Fruit fly (Drosophila melanogaster) whole organism, embryonic: ENCODE results near the gene CG6938.

ENCODE experiments used
- Adf1 ChIP-seq: fragments of 200-800 bp; sonication (Bioruptor generic); IDR thresholded peaks from 2 replicates; pipeline ENCODE4 v1.3.6; 2022; ENCODE audit warnings: missing biosample characterization, missing genetic modification characterization
- Aef1 ChIP-seq: fragments of 200-800 bp; sonication (Bioruptor generic); IDR thresholded peaks from 3 replicates; pipeline ENCODE4 v1.3.6; 2022; ENCODE audit warnings: missing biosample characterization, missing genetic modification characterization
- CG10209 ChIP-seq: fragments of 200-800 bp; sonication (Bioruptor generic); optimal IDR thresholded peaks from 3 replicates; lab custom pipeline; 2017; ENCODE audit warnings: missing biosample characterization, mild to moderate bottlenecking, missing genetic modification characterization, missing genetic modification reagents
- CG11723 ChIP-seq: fragments of 200-800 bp; sonication (Bioruptor generic); optimal IDR thresholded peaks from 2 replicates; lab custom pipeline; 2017; ENCODE audit warnings: missing biosample characterization, mild to moderate bottlenecking, missing genetic modification characterization
- CG13287 ChIP-seq: fragments of 200-800 bp; sonication (Bioruptor generic); IDR thresholded peaks from 2 replicates; pipeline ENCODE4 v1.3.6; 2022; ENCODE audit warnings: missing biosample characterization, missing genetic modification characterization; ENCODE audit not compliant: partially characterized antibody
- CG14710 ChIP-seq: fragments of 200-800 bp; sonication (Bioruptor generic); optimal IDR thresholded peaks from 3 replicates; lab custom pipeline; 2019; ENCODE audit warnings: missing biosample characterization, mild to moderate bottlenecking, missing genetic modification characterization, moderate library complexity
- CG14860 ChIP-seq: fragments of 200-800 bp; sonication (Bioruptor generic); IDR thresholded peaks from 3 replicates; pipeline ENCODE4 v1.3.6; 2022; ENCODE audit warnings: missing biosample characterization, missing genetic modification characterization; ENCODE audit not compliant: partially characterized antibody
- CG16813 ChIP-seq: fragments of 200-800 bp; sonication (Bioruptor generic); IDR thresholded peaks from 3 replicates; pipeline ENCODE4 v1.3.6; 2022; ENCODE audit warnings: missing biosample characterization, missing genetic modification characterization; ENCODE audit not compliant: partially characterized antibody
- CG17612 ChIP-seq: fragments of 200-800 bp; sonication (Bioruptor generic); IDR thresholded peaks from 2 replicates; pipeline ENCODE4 v1.3.6; 2022; ENCODE audit warnings: missing biosample characterization, missing genetic modification characterization
- CG17829 ChIP-seq: fragments of 200-800 bp; optimal IDR thresholded peaks from 2 replicates; lab custom pipeline; 2019; ENCODE audit warnings: missing biosample characterization, mild to moderate bottlenecking, missing genetic modification characterization, moderate library complexity
- CG17912 ChIP-seq: fragments of 200-800 bp; sonication (Bioruptor generic); optimal IDR thresholded peaks from 2 replicates; lab custom pipeline; 2018; ENCODE audit warnings: missing biosample characterization, mild to moderate bottlenecking, missing genetic modification characterization
- CG18764 ChIP-seq: fragments of 200-800 bp; sonication (Bioruptor generic); optimal IDR thresholded peaks from 3 replicates; lab custom pipeline; 2016; ENCODE audit warnings: missing biosample characterization, missing genetic modification characterization
- CG30020 ChIP-seq: fragments of 200-800 bp; optimal IDR thresholded peaks from 2 replicates; lab custom pipeline; 2019; ENCODE audit warnings: missing biosample characterization, mild to moderate bottlenecking, missing genetic modification characterization, moderate library complexity
- CG32772 ChIP-seq: fragments of 200-800 bp; sonication (Bioruptor generic); IDR thresholded peaks from 2 replicates; pipeline ENCODE4 v1.3.6; 2022; ENCODE audit warnings: missing biosample characterization, missing genetic modification characterization
- CG4282 ChIP-seq: fragments of 200-800 bp; sonication (Bioruptor generic); optimal IDR thresholded peaks from 2 replicates; lab custom pipeline; 2016; ENCODE audit warnings: missing biosample characterization, missing genetic modification characterization
- CG4617 ChIP-seq: fragments of 200-800 bp; sonication (Bioruptor generic); optimal IDR thresholded peaks from 3 replicates; lab custom pipeline; 2016; ENCODE audit warnings: missing biosample characterization, missing genetic modification characterization, borderline replicate concordance
- CG6272 ChIP-seq: fragments of 200-800 bp; sonication (Bioruptor generic); IDR thresholded peaks from 2 replicates; pipeline ENCODE4 v1.3.6; 2022; ENCODE audit warnings: missing biosample characterization, missing genetic modification characterization
- CG6689 ChIP-seq: fragments of 200-800 bp; sonication (Bioruptor generic); IDR thresholded peaks from 2 replicates; pipeline ENCODE4 v1.3.6; 2022; ENCODE audit warnings: missing biosample characterization, missing genetic modification characterization
- CG6813 ChIP-seq: fragments of 200-800 bp; sonication (Bioruptor generic); optimal IDR thresholded peaks from 2 replicates; lab custom pipeline; 2017; ENCODE audit warnings: missing biosample characterization, missing genetic modification characterization, mild to moderate bottlenecking, moderate library complexity, missing genetic modification reagents
- CG7271 ChIP-seq: fragments of 200-800 bp; sonication (Bioruptor generic); optimal IDR thresholded peaks from 2 replicates; lab custom pipeline; 2018; ENCODE audit warnings: missing biosample characterization, mild to moderate bottlenecking, missing genetic modification characterization, moderate library complexity
- CG7786 ChIP-seq: fragments of 200-800 bp; sonication (Bioruptor generic); optimal IDR thresholded peaks from 2 replicates; lab custom pipeline; 2016; ENCODE audit warnings: missing biosample characterization, missing genetic modification characterization
- CG7928 ChIP-seq: fragments of 200-800 bp; sonication (Bioruptor generic); optimal IDR thresholded peaks from 2 replicates; lab custom pipeline; 2017; ENCODE audit warnings: missing biosample characterization, mild to moderate bottlenecking, missing genetic modification characterization
- CG8924 ChIP-seq: fragments of 200-800 bp; optimal IDR thresholded peaks from 3 replicates; lab custom pipeline; 2019; ENCODE audit warnings: missing biosample characterization, mild to moderate bottlenecking, missing genetic modification characterization, moderate library complexity
- CG9727 ChIP-seq: fragments of 200-800 bp; sonication (Bioruptor generic); optimal IDR thresholded peaks from 3 replicates; lab custom pipeline; 2017; ENCODE audit warnings: missing biosample characterization, mild to moderate bottlenecking, missing genetic modification characterization
- CTCF ChIP-seq: fragments of 200-800 bp; sonication (Bioruptor generic); optimal IDR thresholded peaks from 2 replicates; lab custom pipeline; 2017; ENCODE audit warnings: missing biosample characterization, mild to moderate bottlenecking, missing genetic modification characterization, moderate library complexity
- Dbx ChIP-seq: fragments of 200-800 bp; sonication (Bioruptor generic); IDR thresholded peaks from 3 replicates; pipeline ENCODE4 v1.3.6; 2022; ENCODE audit warnings: missing biosample characterization, missing genetic modification characterization
- Dref ChIP-seq: fragments of 200-800 bp; sonication (Bioruptor generic); IDR thresholded peaks from 2 replicates; pipeline ENCODE4 v1.3.6; 2022; ENCODE audit warnings: missing biosample characterization, missing genetic modification characterization
- Ets97D ChIP-seq: fragments of 200-800 bp; sonication (Bioruptor generic); optimal IDR thresholded peaks from 3 replicates; lab custom pipeline; 2016; ENCODE audit warnings: missing biosample characterization, missing genetic modification characterization
- Gsc ChIP-seq: fragments of 200-800 bp; sonication (Bioruptor generic); IDR thresholded peaks from 2 replicates; pipeline ENCODE4 v1.3.6; 2022; ENCODE audit warnings: missing biosample characterization, missing genetic modification characterization
- HLH3B ChIP-seq: fragments of 200-800 bp; sonication (Bioruptor generic); IDR thresholded peaks from 2 replicates; pipeline ENCODE4 v1.3.6; 2022; ENCODE audit warnings: missing biosample characterization, missing genetic modification characterization
- Mad ChIP-seq: fragments of 200-800 bp; sonication (Bioruptor generic); optimal IDR thresholded peaks from 2 replicates; lab custom pipeline; 2016; ENCODE audit warnings: missing biosample characterization, missing genetic modification characterization
- Max ChIP-seq: fragments of 200-800 bp; sonication (Bioruptor generic); optimal IDR thresholded peaks from 2 replicates; lab custom pipeline; 2016; ENCODE audit warnings: missing biosample characterization, mild to moderate bottlenecking, missing genetic modification characterization
- Myb ChIP-seq: fragments of 200-800 bp; sonication (Bioruptor generic); optimal IDR thresholded peaks from 2 replicates; lab custom pipeline; 2016; ENCODE audit warnings: missing biosample characterization, missing genetic modification characterization
- Side ChIP-seq: fragments of 200-800 bp; sonication (Bioruptor generic); optimal IDR thresholded peaks from 2 replicates; lab custom pipeline; 2016; ENCODE audit warnings: missing biosample characterization, missing genetic modification characterization
- Six4 ChIP-seq: fragments of 200-800 bp; sonication (Bioruptor generic); optimal IDR thresholded peaks from 2 replicates; lab custom pipeline; 2016; ENCODE audit warnings: missing biosample characterization, missing genetic modification characterization
- chn ChIP-seq: fragments of 200-800 bp; sonication (Bioruptor generic); optimal IDR thresholded peaks from 2 replicates; lab custom pipeline; 2016; ENCODE audit warnings: missing biosample characterization, missing genetic modification characterization
- jigr1 ChIP-seq: fragments of 200-800 bp; sonication (Bioruptor generic); IDR thresholded peaks from 3 replicates; pipeline ENCODE4 v1.3.6; 2022; ENCODE audit warnings: missing biosample characterization, missing genetic modification characterization
- lmd ChIP-seq: fragments of 200-800 bp; sonication (Bioruptor generic); IDR thresholded peaks from 2 replicates; pipeline ENCODE4 v1.3.6; 2022; ENCODE audit warnings: missing biosample characterization, missing genetic modification characterization
- luna ChIP-seq: fragments of 200-800 bp; sonication (Bioruptor generic); optimal IDR thresholded peaks from 2 replicates; lab custom pipeline; 2016; ENCODE audit warnings: missing biosample characterization, missing genetic modification characterization
- nerfin-2 ChIP-seq: fragments of 200-800 bp; sonication (Bioruptor generic); IDR thresholded peaks from 2 replicates; pipeline ENCODE4 v1.3.6; 2022; ENCODE audit warnings: missing biosample characterization, missing genetic modification characterization; ENCODE audit not compliant: partially characterized antibody
- prd ChIP-seq, 3 experiments: fragments of >200 bp in 2 of 3; fragments of 200-800 bp in 1 of 3; sonication (Bioruptor generic) in 1 of 3; optimal IDR thresholded peaks in 2 of 3; IDR thresholded peaks in 1 of 3; 2 replicates in 2 of 3; 3 replicates in 1 of 3; pipeline versions ENCODE4 v1.3.6 to Lab custom; 2017 to 2022; ENCODE audit warnings: missing biosample characterization in 1 of 3, missing genetic modification characterization in 1 of 3
- rib ChIP-seq: fragments of 200-800 bp; sonication (Bioruptor generic); IDR thresholded peaks from 2 replicates; pipeline ENCODE4 v1.3.6; 2022; ENCODE audit warnings: missing biosample characterization, missing genetic modification characterization
- sens ChIP-seq: fragments of 200-800 bp; sonication (Bioruptor generic); peaks from one replicate; lab custom pipeline; 2016; ENCODE audit warnings: missing biosample characterization, missing genetic modification characterization
- sens-2 ChIP-seq: fragments of 200-800 bp; sonication (Bioruptor generic); IDR thresholded peaks from 2 replicates; pipeline ENCODE4 v1.3.6; 2022; ENCODE audit warnings: missing biosample characterization, missing genetic modification characterization
- slbo ChIP-seq: fragments of 200-800 bp; sonication (Bioruptor generic); IDR thresholded peaks from 2 replicates; pipeline ENCODE4 v1.3.6; 2022; ENCODE audit warnings: missing biosample characterization, missing genetic modification characterization
- tin ChIP-seq: fragments of 200-800 bp; sonication (Bioruptor generic); optimal IDR thresholded peaks from 3 replicates; lab custom pipeline; 2016; ENCODE audit warnings: missing biosample characterization, missing genetic modification characterization
- tio ChIP-seq: fragments of 200-800 bp; sonication (Bioruptor generic); optimal IDR thresholded peaks from 2 replicates; lab custom pipeline; 2017; ENCODE audit warnings: missing biosample characterization, missing genetic modification characterization, inconsistent platforms
- tna ChIP-seq: fragments of 200-800 bp; sonication (Bioruptor generic); IDR thresholded peaks from 2 replicates; pipeline ENCODE4 v1.3.6; 2022; ENCODE audit warnings: missing biosample characterization, missing genetic modification characterization; ENCODE audit not compliant: partially characterized antibody
- unc-4 ChIP-seq: fragments of 200-800 bp; sonication (Bioruptor generic); IDR thresholded peaks from 2 replicates; pipeline ENCODE4 v1.3.6; 2022; ENCODE audit warnings: missing biosample characterization, missing genetic modification characterization; ENCODE audit not compliant: partially characterized antibody
- vvl ChIP-seq: fragments of 200-800 bp; sonication (Bioruptor generic); IDR thresholded peaks from 2 replicates; pipeline ENCODE4 v1.3.6; 2022; ENCODE audit warnings: missing biosample characterization, missing genetic modification characterization
- yki ChIP-seq: fragments of >200 bp; optimal IDR thresholded peaks from 3 replicates; lab custom pipeline; 2018
- zfh1 ChIP-seq: fragments of 200-800 bp; sonication (Bioruptor generic); IDR thresholded peaks from 3 replicates; pipeline ENCODE4 v1.3.6; 2022; ENCODE audit warnings: missing biosample characterization, missing genetic modification characterization

CG6938 gene

DNA sequence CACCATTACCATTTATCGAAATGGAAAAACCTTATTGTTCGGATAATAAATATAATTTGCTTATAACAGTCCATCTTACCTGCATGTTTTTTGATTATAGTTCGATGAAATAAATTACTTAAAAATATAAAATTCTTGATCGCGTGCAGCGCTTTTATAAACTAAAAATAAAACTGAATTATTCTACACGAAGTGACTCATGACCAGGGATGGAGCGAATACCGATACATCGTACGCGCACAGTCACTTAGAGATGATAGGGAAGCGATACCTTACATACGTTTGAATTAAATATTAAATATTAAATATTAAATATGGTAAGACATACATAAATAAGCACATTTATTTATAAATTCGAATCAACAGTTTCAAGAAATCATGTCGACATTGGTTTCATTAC, 8.3 kb downstream of the CG6938 start, which contains the start of gene viaf (continued):
- TF ChIP-seq jigr1 (GFP tag; lab: Robert Waterston, UW) (peak; percentile 75; the same call in 2 of the 3 replicates), CTCF (GFP tag; lab: Kevin White, UChicago) (peak; percentile 49), CG8924 (tag; lab: Kevin White, UChicago) (peak; percentile 75), CG17829 (tag; lab: Kevin White, UChicago) (peak; percentile 81), CG32772 (GFP tag; lab: Robert Waterston, UW) (no peak), CG10209 (peak; percentile 35), Side (GFP tag; lab: Kevin White, UChicago) (no peak), Ets97D (GFP tag; lab: Kevin White, UChicago) (peak; percentile 23), tna (GFP tag; lab: Robert Waterston, UW) (peak; percentile 86), sens-2 (GFP tag; lab: Robert Waterston, UW) (no peak), CG18764 (GFP tag; lab: Kevin White, UChicago) (peak; percentile 67), Dbx (GFP tag; lab: Robert Waterston, UW) (0 out of 3 replicates have a peak, but pooled peaks have one; percentile 39), CG6813 (GFP tag; lab: Kevin White, UChicago) (no peak), yki (lab: Kevin White, UChicago) (no peak), Mad (GFP tag; lab: Kevin White, UChicago) (no peak), Max (GFP tag; lab: Kevin White, UChicago) (peak; percentile 52), chn (GFP tag; lab: Kevin White, UChicago) (peak; percentile 1), zfh1 (GFP tag; lab: Robert Waterston, UW) (peak; percentile 61; the same call in 1 of the 3 replicates), sens (GFP tag; lab: Kevin White, UChicago) (peak; percentile 84), CG30020 (peak; percentile 65), Aef1 (GFP tag; lab: Robert Waterston, UW) (peak; percentile 32; the same call in 1 of the 3 replicates), CG9727 (GFP tag; lab: Kevin White, UChicago) (peak; percentile 43), HLH3B (GFP tag; lab: Robert Waterston, UW) (peak; percentile 42; the same call in 1 of the 2 replicates), Adf1 (GFP tag; lab: Robert Waterston, UW) (peak; percentile 18; the same call in 1 of the 2 replicates), CG4617 (peak; percentile 88), CG11723 (GFP tag; lab: Kevin White, UChicago) (no peak), CG16813 (GFP tag; lab: Robert Waterston, UW) (peak; percentile 90), slbo (peak; percentile 82), Gsc (GFP tag; lab: Robert Waterston, UW) (no peak), vvl (peak; percentile 77), CG17612 (GFP tag; lab: Robert Waterston, UW) (no peak), CG6272 (GFP tag; lab: Robert Waterston, UW) (peak; percentile 34), lmd (GFP tag; lab: Robert Waterston, UW) (peak; percentile 45; the same call in 1 of the 2 replicates), CG7786 (GFP tag; lab: Kevin White, UChicago) (no peak), Six4 (peak; percentile 45), CG7271 (tag; lab: Kevin White, UChicago) (peak; percentile 14), Myb (peak; percentile 17), tio (no peak), rib (GFP tag; lab: Robert Waterston, UW) (no peak), CG7928 (GFP tag; lab: Kevin White, UChicago) (peak; percentile 95), CG17912 (peak; percentile 42), CG4282 (GFP tag; lab: Kevin White, UChicago) (no peak), CG13287 (GFP tag; lab: Robert Waterston, UW) (peak; percentile 95), CG6689 (GFP tag; lab: Robert Waterston, UW) (no peak), CG14710 (tag; lab: Kevin White, UChicago) (peak; percentile 72), CG14860 (GFP tag; lab: Robert Waterston, UW) (peak; percentile 87), nerfin-2 (GFP tag; lab: Robert Waterston, UW) (peak; percentile 63), luna (peak; percentile 2), tin (GFP tag; lab: Kevin White, UChicago) (peak; percentile 56), prd (optimal IDR thresholded peaks at IDR 0.05; lab: Kevin White, UChicago) (no peak), prd (GFP tag; IDR thresholded peaks at IDR 0.05; lab: Robert Waterston, UW) (peak; percentile 53), unc-4 (GFP tag; lab: Robert Waterston, UW) (peak; percentile 91), Dref (GFP tag; lab: Robert Waterston, UW) (peak; percentile 61)
